Fruit fly (Drosophila melanogaster): Measurements from ENCODE around the gene eff.

eff gene

DNA sequence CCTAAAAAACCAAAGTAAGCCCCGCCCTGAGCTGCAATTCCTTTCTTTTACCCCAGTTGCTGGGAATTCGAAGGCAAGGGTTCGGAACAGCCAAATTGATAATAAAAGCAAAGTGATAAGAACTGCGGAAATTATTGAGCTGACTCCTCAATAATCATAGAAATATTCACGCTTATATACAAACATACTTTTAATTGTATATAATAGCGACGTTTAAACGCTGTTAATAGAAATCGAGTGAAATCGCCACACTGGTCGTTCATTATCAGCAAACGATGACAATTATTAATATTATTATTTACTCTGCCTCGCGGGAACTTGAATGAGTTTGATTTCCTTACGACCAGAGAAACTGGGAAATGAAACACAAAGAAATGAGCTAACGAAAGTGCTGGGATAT, 5.1 kb downstream of the eff start:
- TF ChIP-seq noc (tag; optimal IDR thresholded peaks at IDR 0.05), result no peak

dm6 chr3R:14734623-14735392, 6.3 kb downstream of the eff start:
- TF ChIP-seq noc (tag; optimal IDR thresholded peaks at IDR 0.05), result no peak

DNA sequence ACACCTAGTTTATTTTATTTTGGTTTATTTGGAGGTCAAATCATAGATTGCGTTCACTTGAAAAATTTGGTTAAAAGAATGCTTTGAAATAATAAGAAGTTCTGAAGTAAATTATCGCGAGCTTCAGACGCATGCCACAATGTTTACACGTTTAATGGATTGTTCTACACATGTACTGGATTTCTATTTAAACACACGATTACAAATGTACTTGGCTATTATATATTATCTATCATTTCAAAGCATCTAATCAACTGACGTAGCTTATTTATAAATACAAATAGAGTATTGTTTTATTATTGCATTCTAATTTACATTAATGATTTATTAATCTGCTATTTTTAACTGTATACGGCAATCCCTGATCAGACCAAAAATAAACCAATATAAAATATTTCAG, 7.2 kb downstream of the eff start:
- no peak for TF ChIP-seq noc (tag; optimal IDR thresholded peaks at IDR 0.05)

DNA sequence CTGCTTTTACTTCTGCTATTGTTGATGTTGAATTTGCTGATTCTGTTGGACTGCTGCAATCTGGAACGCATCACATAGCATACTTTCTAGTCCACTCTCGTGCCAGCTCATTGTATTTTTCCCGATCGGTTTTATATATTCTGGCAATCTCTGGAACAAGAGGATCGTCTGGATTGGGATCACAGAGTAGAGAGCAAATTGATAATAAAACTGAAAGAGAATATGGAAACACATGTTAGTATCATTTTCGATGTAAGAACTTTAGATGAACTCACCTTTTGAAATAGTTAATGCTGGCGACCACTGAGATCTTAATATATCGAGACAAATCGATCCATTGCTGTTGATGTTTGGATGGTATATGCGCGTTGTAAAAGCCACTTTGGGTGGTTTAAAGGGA, 7.7 kb downstream of the eff start:
- no peak for TF ChIP-seq noc (tag; optimal IDR thresholded peaks at IDR 0.05)

DNA sequence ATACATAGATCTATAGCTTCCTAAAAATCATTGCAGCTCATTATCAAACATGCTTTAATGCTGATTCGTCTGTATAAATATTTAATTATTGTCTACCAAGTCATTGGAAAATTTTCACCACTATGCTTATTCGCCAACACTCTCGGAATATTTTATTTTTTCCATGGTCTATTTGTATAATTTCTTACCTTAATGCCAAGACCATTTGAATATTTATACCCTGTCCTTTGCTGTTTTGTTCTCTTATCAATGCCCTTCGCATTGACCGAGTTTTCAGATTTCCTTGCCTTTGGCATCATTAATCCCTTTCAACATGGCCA, 9.4 kb downstream of the eff start:
- TF ChIP-seq noc (tag; optimal IDR thresholded peaks at IDR 0.05), result peak; percentile 9

- TF ChIP-seq noc (tag; optimal IDR thresholded peaks at IDR 0.05), result peak; percentile 54
Measured at dm6 chr3R:14731061-14731780, 9.9 kb downstream of the eff start, which contains the start of gene CG7530. TSS of gene CG7530 (minus strand) at chr3R:14731509.

- TF ChIP-seq noc (tag; optimal IDR thresholded peaks at IDR 0.05), result no peak
Measured at dm6 chr3R:14730595-14730994, 10.5 kb downstream of the eff start.

DNA sequence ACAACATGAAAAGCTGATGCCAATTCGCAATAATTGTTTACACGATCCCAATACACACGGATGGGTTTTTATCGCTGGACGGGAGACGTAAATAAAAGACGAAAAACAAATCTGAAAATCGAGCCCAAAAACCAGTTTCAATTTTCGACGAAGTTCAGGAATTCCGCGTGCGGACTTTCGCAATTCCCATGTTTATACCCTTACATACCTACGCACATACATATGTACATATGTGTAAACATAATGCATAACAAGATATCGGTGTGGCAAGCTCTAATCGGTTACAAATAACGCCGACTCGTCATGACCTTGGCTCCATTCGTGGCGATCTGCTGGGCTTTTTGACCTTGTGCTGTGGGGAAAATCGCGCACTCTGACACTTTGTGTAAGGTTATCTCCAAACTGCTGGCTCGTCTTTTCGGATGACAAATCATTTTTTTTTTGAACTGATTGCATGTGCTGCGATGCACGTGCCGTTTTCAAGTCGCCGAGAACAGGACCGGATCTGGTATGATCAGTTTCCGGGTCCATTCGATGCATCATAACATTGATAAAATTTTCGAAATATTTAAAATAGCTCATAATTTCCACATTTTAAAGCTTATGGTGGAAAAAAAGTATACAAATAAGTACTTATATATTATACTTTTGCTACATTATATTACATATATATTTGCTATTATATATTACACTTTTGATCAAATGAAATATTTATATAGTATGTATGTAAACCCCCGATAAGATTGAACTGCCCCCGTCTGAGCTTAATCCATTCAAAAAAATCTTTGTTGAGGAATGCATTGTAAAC, 11.2 kb downstream of the eff start:
- TF ChIP-seq noc (tag; optimal IDR thresholded peaks at IDR 0.05), result no peak

dm6 chr3R:14728713-14729685, 12.1 kb downstream of the eff start:
- TF ChIP-seq noc (tag; optimal IDR thresholded peaks at IDR 0.05), result peak; percentile 51

dm6 chr3R:14724501-14724859, 16.6 kb downstream of the eff start:
- no peak for TF ChIP-seq noc (tag; optimal IDR thresholded peaks at IDR 0.05)

dm6 chr3R:14723671-14724500, 17.2 kb downstream of the eff start, which contains the start of gene kibra:
TSS of gene kibra (minus strand) at chr3R:14724261.
- TF ChIP-seq noc (tag; optimal IDR thresholded peaks at IDR 0.05), result peak; percentile 56

- TF ChIP-seq noc (tag; optimal IDR thresholded peaks at IDR 0.05), result no peak
Measured at dm6 chr3R:14723355-14723670, 17.8 kb downstream of the eff start.

dm6 chr3R:14721942-14722939, 18.9 kb downstream of the eff start:
- peak; percentile 24 for TF ChIP-seq noc (tag; optimal IDR thresholded peaks at IDR 0.05)
